Worm (Caenorhabditis elegans) whole organism, L4/young adult: Measurements from ENCODE around the gene sulp-7.

Source experiments
- dao-5 ChIP-seq: sonication (generic microtip); optimal IDR thresholded peaks from 2 replicates; lab custom pipeline; 2016; ENCODE audit warnings: missing genotype, missing genetic modification characterization, moderate library complexity, missing compliant biosample characterization
- him-1 ChIP-seq: sonication (generic microtip); optimal IDR thresholded peaks from 2 replicates; lab custom pipeline; 2016; ENCODE audit warnings: missing genotype, missing genetic modification reagents, missing genetic modification characterization, missing compliant biosample characterization

- TF ChIP-seq him-1 (tag; lab: Kevin White, UChicago), result no peak
- no peak for TF ChIP-seq dao-5 (tag; lab: Kevin White, UChicago)
These were observed 45.8 kb downstream of the sulp-7 start for ce11 chrX:11126259-11126658.
